Worm (Caenorhabditis elegans) whole organism, early embryonic: ENCODE results near the gene T22F7.1.

ENCODE experiments used
- B0310.2 ChIP-seq: sonication (generic microtip); optimal IDR thresholded peaks from 2 replicates; lab custom pipeline; 2016; ENCODE audit warnings: mild to moderate bottlenecking, missing genetic modification characterization, missing compliant biosample characterization
- F13C5.2 ChIP-seq: sonication (generic microtip); optimal IDR thresholded peaks from 2 replicates; lab custom pipeline; 2017; ENCODE audit warnings: mild to moderate bottlenecking, missing genetic modification characterization, inconsistent platforms, missing compliant biosample characterization
- aly-1 ChIP-seq: sonication (generic microtip); optimal IDR thresholded peaks from 2 replicates; lab custom pipeline; 2016; ENCODE audit warnings: missing genetic modification characterization, missing compliant biosample characterization
- ama-1 ChIP-seq: fragments of 150-350 bp; optimal IDR thresholded peaks from 2 replicates; lab custom pipeline; 2014
- ceh-13 ChIP-seq: fragments of 200-800 bp; sonication (Bioruptor generic); optimal IDR thresholded peaks from 2 replicates; lab custom pipeline; 2018; ENCODE audit warnings: mild to moderate bottlenecking, missing genetic modification characterization, missing compliant biosample characterization
- ets-7 ChIP-seq: sonication (generic microtip); optimal IDR thresholded peaks from 2 replicates; lab custom pipeline; 2016; ENCODE audit warnings: missing genotype, missing genetic modification characterization, missing compliant biosample characterization
- flt-1 ChIP-seq: fragments of 200-800 bp; sonication (Bioruptor generic); IDR thresholded peaks from 2 replicates; pipeline ENCODE4 v1.3.6; 2022; ENCODE audit warnings: missing genetic modification characterization, missing compliant biosample characterization
- hmbx-1 ChIP-seq: sonication (generic microtip); optimal IDR thresholded peaks from 2 replicates; lab custom pipeline; 2016; ENCODE audit warnings: mild to moderate bottlenecking, missing genetic modification characterization, missing compliant biosample characterization
- hmg-4 ChIP-seq: fragments of 200-800 bp; sonication (Bioruptor generic); optimal IDR thresholded peaks from 2 replicates; lab custom pipeline; 2018; ENCODE audit warnings: mild to moderate bottlenecking, missing genetic modification characterization, missing compliant biosample characterization
- hnd-1 ChIP-seq: sonication (generic microtip); optimal IDR thresholded peaks from 2 replicates; lab custom pipeline; 2016; ENCODE audit warnings: missing genetic modification characterization, missing compliant biosample characterization
- scrt-1 ChIP-seq: fragments of 200-800 bp; sonication (Bioruptor generic); IDR thresholded peaks from 2 replicates; pipeline ENCODE4 v1.3.6; 2022; ENCODE audit warnings: missing genetic modification characterization, missing compliant biosample characterization
- sea-1 ChIP-seq: fragments of 200-800 bp; sonication (Bioruptor generic); conservative IDR thresholded peaks from 2 replicates; pipeline ENCODE4 v1.3.6; 2022; ENCODE audit warnings: missing genetic modification characterization, missing compliant biosample characterization
- tbx-11 ChIP-seq: fragments of 200-800 bp; sonication (Bioruptor generic); IDR thresholded peaks from 2 replicates; pipeline ENCODE4 v1.3.6; 2022; ENCODE audit warnings: missing genetic modification characterization, missing compliant biosample characterization
- tbx-37 ChIP-seq: fragments of 200-800 bp; sonication (Bioruptor generic); conservative IDR thresholded peaks from 2 replicates; pipeline ENCODE4 v1.3.6; 2022; ENCODE audit warnings: missing genetic modification reagents, missing genetic modification characterization, missing compliant biosample characterization
- tra-4 ChIP-seq: sonication (generic microtip); optimal IDR thresholded peaks from 2 replicates; lab custom pipeline; 2017; ENCODE audit warnings: missing genetic modification characterization, missing compliant biosample characterization

T22F7.1 gene

DNA sequence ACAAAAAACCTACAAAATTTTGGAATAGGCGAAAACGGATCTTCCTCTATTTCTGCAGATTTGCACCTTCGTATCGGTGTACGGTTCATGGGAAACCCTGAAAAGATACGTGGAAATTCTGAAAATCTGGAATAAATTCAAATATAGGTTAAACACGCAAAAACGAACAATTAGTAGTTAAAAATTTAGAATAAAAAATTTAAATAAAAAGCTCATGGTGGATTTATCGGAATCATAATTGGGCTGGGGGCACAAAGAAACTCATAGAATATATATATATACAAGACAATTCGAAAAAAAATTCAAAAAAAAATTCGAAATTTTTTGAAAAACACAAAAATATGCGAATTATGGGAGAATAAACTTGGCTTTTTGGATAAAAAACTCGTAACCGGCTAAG lies 45.1 kb downstream of the T22F7.1 start, which contains the start of gene helq-1:
TSS of gene helq-1 (minus strand) at position 101 of the 400 bp plus-strand sequence.
- no peak for TF ChIP-seq sea-1 (GFP tag; lab: Robert Waterston, UW)

ce11 chrIII:595449-595848 lies 53.6 kb downstream of the T22F7.1 start:
- no peak for TF ChIP-seq ama-1 (lab: Kevin White, UChicago)
- no peak for TF ChIP-seq hmbx-1 (tag; lab: Kevin White, UChicago)
- no peak for TF ChIP-seq aly-1 (tag; lab: Kevin White, UChicago)
- TF ChIP-seq B0310.2 (tag; lab: Kevin White, UChicago), result no peak
- no peak for TF ChIP-seq scrt-1 (GFP tag; lab: Robert Waterston, UW)
- no peak for TF ChIP-seq hnd-1 (tag; lab: Kevin White, UChicago)
- no peak for TF ChIP-seq F13C5.2 (tag; lab: Kevin White, UChicago)
- TF ChIP-seq ets-7 (tag; lab: Kevin White, UChicago), result no peak
- no peak for TF ChIP-seq ceh-13 (GFP tag; lab: Kevin White, UChicago)
- TF ChIP-seq flt-1 (GFP tag; lab: Robert Waterston, UW), result no peak
- TF ChIP-seq hmg-4 (GFP tag; lab: Kevin White, UChicago), result no peak
- TF ChIP-seq tbx-37, result no peak
- no peak for TF ChIP-seq tbx-11 (GFP tag; lab: Robert Waterston, UW)
- TF ChIP-seq tra-4 (tag; lab: Kevin White, UChicago), result no peak
- TF ChIP-seq sea-1 (GFP tag; lab: Robert Waterston, UW), result no peak
